Fruit fly (Drosophila melanogaster) whole organism, prepupa: Measurements from ENCODE around the gene Gmd.

Experiments used
- Blimp-1 ChIP-seq: fragments of 200-800 bp; sonication (Bioruptor generic); optimal IDR thresholded peaks from 3 replicates; lab custom pipeline; 2017; ENCODE audit warnings: missing biosample characterization, missing genetic modification characterization, mild to moderate bottlenecking, moderate library complexity, missing genetic modification reagents
- CG10631 ChIP-seq: fragments of 200-800 bp; sonication (Bioruptor generic); optimal IDR thresholded peaks from 2 replicates; lab custom pipeline; 2016; ENCODE audit warnings: missing biosample characterization, missing genetic modification characterization
- CG11294 ChIP-seq: fragments of 200-800 bp; sonication (Bioruptor generic); IDR thresholded peaks from 2 replicates; pipeline ENCODE4 v1.3.6; 2022; ENCODE audit warnings: missing biosample characterization, missing genetic modification characterization
- CG11762 ChIP-seq: fragments of 200-800 bp; sonication (Bioruptor generic); optimal IDR thresholded peaks from 3 replicates; lab custom pipeline; 2016; ENCODE audit warnings: missing biosample characterization, missing genetic modification characterization; ENCODE audit not compliant: insufficient read depth
- CG11902 ChIP-seq: fragments of 200-800 bp; sonication (Bioruptor generic); optimal IDR thresholded peaks from 3 replicates; lab custom pipeline; 2016; ENCODE audit warnings: missing biosample characterization, missing genetic modification characterization
- CG15336 ChIP-seq: fragments of 200-800 bp; sonication (Bioruptor generic); IDR thresholded peaks from 2 replicates; pipeline ENCODE4 v1.3.6; 2022; ENCODE audit warnings: missing biosample characterization, missing genetic modification characterization
- CG1621 ChIP-seq: fragments of 200-800 bp; sonication (Bioruptor generic); optimal IDR thresholded peaks from 3 replicates; lab custom pipeline; 2018; ENCODE audit warnings: missing biosample characterization, mild to moderate bottlenecking, missing genetic modification characterization
- CG16779 ChIP-seq: fragments of 200-800 bp; sonication (Bioruptor generic); optimal IDR thresholded peaks from 3 replicates; lab custom pipeline; 2017; ENCODE audit warnings: missing biosample characterization, mild to moderate bottlenecking, missing genetic modification characterization
- CG3032 ChIP-seq: fragments of 200-800 bp; optimal IDR thresholded peaks from 2 replicates; lab custom pipeline; 2019; ENCODE audit warnings: missing biosample characterization, mild to moderate bottlenecking, missing genetic modification characterization, moderate library complexity
- CG32006 ChIP-seq: fragments of 200-800 bp; sonication (Bioruptor generic); optimal IDR thresholded peaks from 3 replicates; lab custom pipeline; 2017; ENCODE audit warnings: missing biosample characterization, mild to moderate bottlenecking, missing genetic modification characterization
- CG34406 ChIP-seq: fragments of 200-800 bp; sonication (Bioruptor generic); optimal IDR thresholded peaks from 3 replicates; lab custom pipeline; 2016; ENCODE audit warnings: missing biosample characterization, missing genetic modification characterization
- CG3919 ChIP-seq: fragments of 200-800 bp; sonication (Bioruptor generic); optimal IDR thresholded peaks from 3 replicates; lab custom pipeline; 2016; ENCODE audit warnings: missing biosample characterization, missing genetic modification characterization
- CG6163 ChIP-seq: fragments of 200-800 bp; sonication (Bioruptor generic); IDR thresholded peaks from 3 replicates; pipeline ENCODE4 v1.3.6; 2022; ENCODE audit warnings: missing biosample characterization, missing genetic modification characterization
- CG6792 ChIP-seq: fragments of 200-800 bp; sonication (Bioruptor generic); optimal IDR thresholded peaks from 3 replicates; lab custom pipeline; 2016; ENCODE audit warnings: missing biosample characterization, missing genetic modification characterization
- CG6854 ChIP-seq: fragments of 200-800 bp; sonication (Bioruptor generic); optimal IDR thresholded peaks from 2 replicates; lab custom pipeline; 2017; ENCODE audit warnings: missing biosample characterization, mild to moderate bottlenecking, missing genetic modification characterization
- CG7368 ChIP-seq: fragments of 200-800 bp; sonication (Bioruptor generic); optimal IDR thresholded peaks from 3 replicates; lab custom pipeline; 2016; ENCODE audit warnings: missing biosample characterization, missing genetic modification characterization
- CG8119 ChIP-seq: fragments of 200-800 bp; sonication (Bioruptor generic); IDR thresholded peaks from 3 replicates; pipeline ENCODE4 v1.3.6; 2022; ENCODE audit warnings: missing biosample characterization, missing genetic modification characterization
- CG8319 ChIP-seq: fragments of 200-800 bp; sonication (Bioruptor generic); optimal IDR thresholded peaks from 3 replicates; lab custom pipeline; 2016; ENCODE audit warnings: missing biosample characterization, missing genetic modification characterization
- CG8632 ChIP-seq: fragments of 200-800 bp; sonication (Bioruptor generic); optimal IDR thresholded peaks from 3 replicates; lab custom pipeline; 2016; ENCODE audit warnings: missing biosample characterization, missing genetic modification characterization
- CG9139 ChIP-seq: fragments of 200-800 bp; sonication (Bioruptor generic); optimal IDR thresholded peaks from 3 replicates; lab custom pipeline; 2017; ENCODE audit warnings: missing biosample characterization, mild to moderate bottlenecking, missing genetic modification characterization
- Eip78C ChIP-seq: fragments of 200-800 bp; sonication (Bioruptor generic); peaks from one replicate; lab custom pipeline; 2016; ENCODE audit warnings: missing biosample characterization, missing genetic modification characterization
- Ets21C ChIP-seq: fragments of 200-800 bp; sonication (Bioruptor generic); optimal IDR thresholded peaks from 3 replicates; lab custom pipeline; 2016; ENCODE audit warnings: missing biosample characterization, missing genetic modification characterization
- Gug ChIP-seq: fragments of 200-800 bp; sonication (Bioruptor generic); IDR thresholded peaks from 2 replicates; pipeline ENCODE4 v1.3.6; 2022; ENCODE audit warnings: missing biosample characterization, missing genetic modification characterization
- Hr38 ChIP-seq: sonication (Bioruptor generic); optimal IDR thresholded peaks from 2 replicates; lab custom pipeline; 2016; ENCODE audit warnings: missing biosample characterization, missing genetic modification characterization
- Hr39 ChIP-seq: fragments of 200-800 bp; sonication (Bioruptor generic); optimal IDR thresholded peaks from 2 replicates; lab custom pipeline; 2016; ENCODE audit warnings: missing biosample characterization, missing genetic modification characterization
- Hr4 ChIP-seq: fragments of 200-800 bp; sonication (Bioruptor generic); optimal IDR thresholded peaks from 3 replicates; lab custom pipeline; 2016; ENCODE audit warnings: missing biosample characterization, missing genetic modification characterization
- Lpt ChIP-seq: fragments of 200-800 bp; sonication (Bioruptor generic); optimal IDR thresholded peaks from 3 replicates; lab custom pipeline; 2016; ENCODE audit warnings: missing biosample characterization, missing genetic modification characterization
- Met ChIP-seq: fragments of 200-800 bp; sonication (Bioruptor generic); optimal IDR thresholded peaks from 3 replicates; lab custom pipeline; 2016; ENCODE audit warnings: missing biosample characterization, missing genetic modification characterization
- OdsH ChIP-seq: fragments of 200-800 bp; sonication (Bioruptor generic); optimal IDR thresholded peaks from 3 replicates; lab custom pipeline; 2016; ENCODE audit warnings: missing biosample characterization, missing genetic modification characterization
- Smox ChIP-seq: fragments of 200-800 bp; sonication (Bioruptor generic); optimal IDR thresholded peaks from 3 replicates; lab custom pipeline; 2016; ENCODE audit warnings: missing biosample characterization, missing genetic modification characterization
- Sox102F ChIP-seq: fragments of 200-800 bp; sonication (Bioruptor generic); optimal IDR thresholded peaks from 2 replicates; lab custom pipeline; 2016; ENCODE audit warnings: missing biosample characterization, mild to moderate bottlenecking, missing genetic modification characterization
- Sox14 ChIP-seq: fragments of 200-800 bp; sonication (Bioruptor generic); optimal IDR thresholded peaks from 3 replicates; lab custom pipeline; 2016; ENCODE audit warnings: missing biosample characterization, missing genetic modification characterization
- Sox15 ChIP-seq: fragments of 200-800 bp; sonication (Bioruptor generic); optimal IDR thresholded peaks from 3 replicates; lab custom pipeline; 2016; ENCODE audit warnings: missing biosample characterization, missing genetic modification characterization
- achi ChIP-seq: fragments of 200-800 bp; sonication (Bioruptor generic); optimal IDR thresholded peaks from 3 replicates; lab custom pipeline; 2016; ENCODE audit warnings: missing biosample characterization, missing genetic modification characterization
- acj6 ChIP-seq: fragments of 200-800 bp; sonication (Bioruptor generic); optimal IDR thresholded peaks from 3 replicates; lab custom pipeline; 2016; ENCODE audit warnings: missing biosample characterization, missing genetic modification characterization
- cyc ChIP-seq: fragments of 200-800 bp; sonication (Bioruptor generic); optimal IDR thresholded peaks from 3 replicates; lab custom pipeline; 2016; ENCODE audit warnings: missing biosample characterization, missing genetic modification characterization
- dac ChIP-seq: fragments of 200-800 bp; sonication (Bioruptor generic); optimal IDR thresholded peaks from 2 replicates; lab custom pipeline; 2017; ENCODE audit warnings: missing biosample characterization, mild to moderate bottlenecking, missing genetic modification characterization
- dsx ChIP-seq: fragments of 200-800 bp; optimal IDR thresholded peaks from 3 replicates; lab custom pipeline; 2019; ENCODE audit warnings: missing biosample characterization, mild to moderate bottlenecking, missing genetic modification characterization, moderate library complexity; ENCODE audit not compliant: poor library complexity, severe bottlenecking
- esn ChIP-seq: fragments of 200-800 bp; sonication (Bioruptor generic); optimal IDR thresholded peaks from 2 replicates; lab custom pipeline; 2016; ENCODE audit warnings: missing biosample characterization, mild to moderate bottlenecking, missing genetic modification characterization, moderate library complexity
- fd59A ChIP-seq: fragments of 200-800 bp; sonication (Bioruptor generic); optimal IDR thresholded peaks from 2 replicates; lab custom pipeline; 2017; ENCODE audit warnings: missing biosample characterization, mild to moderate bottlenecking, missing genetic modification characterization, missing genetic modification reagents
- fd85E ChIP-seq: fragments of 200-800 bp; sonication (Bioruptor generic); optimal IDR thresholded peaks from 3 replicates; lab custom pipeline; 2016; ENCODE audit warnings: missing biosample characterization, missing genetic modification characterization
- fkh ChIP-seq: fragments of 200-800 bp; sonication (Bioruptor generic); optimal IDR thresholded peaks from 3 replicates; lab custom pipeline; 2017; ENCODE audit warnings: missing biosample characterization, mild to moderate bottlenecking, missing genetic modification characterization, moderate library complexity
- lz ChIP-seq: fragments of 200-800 bp; sonication (Bioruptor generic); optimal IDR thresholded peaks from 3 replicates; lab custom pipeline; 2016; ENCODE audit warnings: missing biosample characterization, missing genetic modification characterization
- net ChIP-seq: fragments of 200-800 bp; sonication (Bioruptor generic); optimal IDR thresholded peaks from 3 replicates; lab custom pipeline; 2016; ENCODE audit warnings: missing biosample characterization, missing genetic modification characterization
- pdm3 ChIP-seq: fragments of 200-800 bp; sonication (Bioruptor generic); optimal IDR thresholded peaks from 3 replicates; lab custom pipeline; 2016; ENCODE audit warnings: missing biosample characterization, missing genetic modification characterization
- salr ChIP-seq, 2 experiments: fragments of 200-800 bp; sonication (Bioruptor generic); optimal IDR thresholded peaks; 3 replicates each; lab custom pipeline; 2016 to 2018; ENCODE audit warnings: missing biosample characterization in 2 of 2, missing genetic modification characterization in 2 of 2, mild to moderate bottlenecking in 1 of 2
- spab ChIP-seq: fragments of 200-800 bp; sonication (Bioruptor generic); optimal IDR thresholded peaks from 2 replicates; lab custom pipeline; 2017; ENCODE audit warnings: missing biosample characterization, mild to moderate bottlenecking, missing genetic modification characterization, missing genetic modification reagents
- svp ChIP-seq: fragments of 200-800 bp; sonication (Bioruptor generic); peaks from one replicate; lab custom pipeline; 2016; ENCODE audit warnings: missing biosample characterization, missing genetic modification characterization
- topi ChIP-seq: fragments of 200-800 bp; sonication (Bioruptor generic); optimal IDR thresholded peaks from 3 replicates; lab custom pipeline; 2016; ENCODE audit warnings: missing biosample characterization, missing genetic modification characterization
- vri ChIP-seq: fragments of 200-800 bp; sonication (Bioruptor generic); optimal IDR thresholded peaks from 3 replicates; lab custom pipeline; 2016; ENCODE audit warnings: missing biosample characterization, mild to moderate bottlenecking, missing genetic modification characterization

The Gmd gene

DNA sequence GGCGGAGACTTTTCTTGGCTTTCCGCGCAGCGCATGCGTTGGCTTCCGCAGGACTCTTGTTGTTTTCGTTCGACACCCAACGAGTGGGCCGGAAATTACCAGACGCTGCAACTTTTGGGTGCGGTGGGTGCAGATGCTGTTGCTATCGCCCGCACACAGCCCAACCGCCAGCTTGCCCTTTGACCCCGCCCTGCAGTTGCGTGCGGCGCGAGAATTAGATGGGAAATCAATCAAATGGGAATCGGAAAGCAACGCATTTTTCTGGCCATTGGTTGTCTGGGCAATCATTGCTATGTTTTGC, 28.6 kb upstream of the Gmd start:
- TF ChIP-seq Ets21C (GFP tag; lab: Kevin White, UChicago) (no peak), svp (GFP tag; lab: Kevin White, UChicago) (no peak), CG15336 (no peak)
- TF ChIP-seq, all 60 proteins: peak for 0

DNA sequence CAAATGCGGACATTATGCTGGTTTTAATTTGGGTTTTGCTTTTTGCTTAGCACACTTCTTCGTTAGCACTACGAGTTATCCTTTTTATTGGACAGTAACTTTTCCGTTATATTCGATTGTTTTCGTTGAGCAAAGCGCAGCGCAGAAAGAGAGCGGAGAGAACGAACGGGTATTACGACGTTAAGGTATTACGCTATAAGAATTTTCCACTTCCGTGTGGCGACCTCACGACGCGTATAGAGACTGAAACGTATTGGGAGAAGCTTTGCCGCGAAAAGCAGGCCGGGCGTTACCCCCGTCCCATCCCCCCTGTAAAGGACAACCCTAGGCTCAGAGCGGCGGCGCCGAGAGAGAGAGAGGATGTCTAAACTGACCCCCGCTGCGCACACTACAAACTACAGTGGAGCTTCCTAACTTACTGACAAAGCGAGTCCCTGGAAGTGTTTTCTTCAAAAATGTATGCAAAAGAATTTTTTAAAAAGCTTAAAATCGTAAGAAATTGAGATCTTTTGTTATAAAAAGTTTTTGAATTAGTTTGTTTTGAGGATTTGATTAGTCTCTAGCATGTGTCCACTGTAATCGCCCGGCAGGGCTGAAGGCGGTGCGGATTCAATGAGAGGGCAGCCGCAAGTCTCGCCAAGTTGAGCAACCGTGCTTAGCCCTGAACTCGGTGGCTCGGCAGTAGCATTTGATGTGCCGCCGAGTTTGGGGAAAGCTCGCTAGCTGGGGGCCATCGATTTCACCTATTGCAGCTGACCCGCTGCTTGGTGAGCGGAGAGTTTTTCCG, 28.0 kb upstream of the Gmd start:
- TF ChIP-seq CG3919 (GFP tag; lab: Kevin White, UChicago) (peak; percentile 91), CG11902 (peak; percentile 76), vri (GFP tag; lab: Kevin White, UChicago) (peak; percentile 73), Gug (peak; percentile 86), Sox15 (peak; percentile 82), esn (peak; percentile 91), Sox102F (GFP tag; lab: Kevin White, UChicago) (peak; percentile 89), CG11294 (GFP tag; lab: Robert Waterston, UW) (peak; percentile 89), achi (GFP tag; lab: Kevin White, UChicago) (peak; percentile 91), fd59A (GFP tag; lab: Kevin White, UChicago) (peak; percentile 81), spab (GFP tag; lab: Kevin White, UChicago) (peak; percentile 82), fd85E (GFP tag; lab: Kevin White, UChicago) (peak; percentile 56), CG6854 (peak; percentile 29), CG7368 (GFP tag; lab: Kevin White, UChicago) (peak; percentile 87), CG6163 (GFP tag; lab: Robert Waterston, UW) (peak; percentile 95), salr (GFP tag; optimal IDR thresholded peaks at IDR 0.05; lab: Kevin White, UChicago) (peak; percentile 80 to 82), net (GFP tag; lab: Kevin White, UChicago) (peak; percentile 87), CG8632 (GFP tag; lab: Kevin White, UChicago) (peak; percentile 81), CG32006 (GFP tag; lab: Kevin White, UChicago) (peak; percentile 88), Met (GFP tag; lab: Kevin White, UChicago) (peak; percentile 87), Sox14 (peak; percentile 91), CG3032 (peak; percentile 88), CG1621 (tag; lab: Kevin White, UChicago) (peak; percentile 85), dac (peak; percentile 60), Eip78C (GFP tag; lab: Kevin White, UChicago) (peak; percentile 96), lz (GFP tag; lab: Kevin White, UChicago) (peak; percentile 89), Hr39 (GFP tag; lab: Kevin White, UChicago) (peak; percentile 91), cyc (peak; percentile 88), CG9139 (GFP tag; lab: Kevin White, UChicago) (peak; percentile 76), acj6 (peak; percentile 88), CG10631 (GFP tag; lab: Kevin White, UChicago) (peak; percentile 90), Blimp-1 (GFP tag; lab: Kevin White, UChicago) (peak; percentile 47), Smox (GFP tag; lab: Kevin White, UChicago) (peak; percentile 84), topi (peak; percentile 88), CG6792 (GFP tag; lab: Kevin White, UChicago) (peak; percentile 91), dsx (peak; percentile 88), Hr4 (GFP tag; lab: Kevin White, UChicago) (peak; percentile 91), Hr38 (GFP tag; lab: Kevin White, UChicago) (peak; percentile 19), fkh (GFP tag; lab: Kevin White, UChicago) (peak; percentile 58), CG8319 (GFP tag; lab: Kevin White, UChicago) (peak; percentile 86), CG11762 (peak; percentile 83), CG34406 (GFP tag; lab: Kevin White, UChicago) (peak; percentile 80), CG8119 (GFP tag; lab: Robert Waterston, UW) (peak; percentile 88), CG16779 (tag; lab: Kevin White, UChicago) (peak; percentile 80), Lpt (GFP tag; lab: Kevin White, UChicago) (peak; percentile 69), OdsH (GFP tag; lab: Kevin White, UChicago) (peak; percentile 90), pdm3 (GFP tag; lab: Kevin White, UChicago) (peak; percentile 91)
